Worm (Caenorhabditis elegans) whole organism, L4 larva: ENCODE data around the gene mes-4.

Source experiments
- D1046.2 ChIP-seq: fragments of 200-800 bp; sonication (Bioruptor generic); IDR thresholded peaks from 2 replicates; pipeline ENCODE4 v1.3.6; 2022; ENCODE audit warnings: missing genetic modification characterization, missing compliant biosample characterization
- F10B5.3 ChIP-seq: sonication (generic microtip); optimal IDR thresholded peaks from 2 replicates; lab custom pipeline; 2016; ENCODE audit warnings: mild to moderate bottlenecking, missing genetic modification characterization, missing compliant biosample characterization
- T26A8.4 ChIP-seq: fragments of 200-800 bp; sonication (Bioruptor generic); IDR thresholded peaks from 2 replicates; pipeline ENCODE4 v1.3.6; 2022; ENCODE audit warnings: missing genetic modification characterization, missing compliant biosample characterization
- Y48G9A.11 ChIP-seq: fragments of 200-800 bp; sonication (Bioruptor generic); IDR thresholded peaks from 2 replicates; pipeline ENCODE4 v1.3.6; 2022; ENCODE audit warnings: missing genetic modification reagents, missing genetic modification characterization, missing compliant biosample characterization
- Y75B8A.6 ChIP-seq: fragments of 200-800 bp; sonication (Bioruptor generic); IDR thresholded peaks from 2 replicates; pipeline ENCODE4 v1.3.6; 2022; ENCODE audit warnings: missing genetic modification reagents, missing genetic modification characterization, missing compliant biosample characterization
- ZK546.5 ChIP-seq, 2 experiments: sonication (generic microtip); optimal IDR thresholded peaks; 2 replicates each; lab custom pipeline; 2017; ENCODE audit warnings: missing biosample characterization in 2 of 2, missing genetic modification characterization in 2 of 2
- aha-1 ChIP-seq: fragments of 150-350 bp; peaks from one replicate; lab custom pipeline; 2014; ENCODE audit warnings: missing biosample characterization, missing genetic modification characterization
- ama-1 ChIP-seq: fragments of 150-350 bp; optimal IDR thresholded peaks from 2 replicates; lab custom pipeline; 2014; ENCODE audit warnings: inconsistent platforms, mixed read lengths
- arid-1 ChIP-seq: fragments of 200-800 bp; sonication (Bioruptor generic); conservative IDR thresholded peaks from 2 replicates; pipeline ENCODE4 v1.3.6; 2022; ENCODE audit warnings: missing genetic modification reagents, missing genetic modification characterization, missing compliant biosample characterization
- ceh-32 ChIP-seq: sonication (generic microtip); optimal IDR thresholded peaks from 2 replicates; lab custom pipeline; 2016; ENCODE audit warnings: mild to moderate bottlenecking, missing genetic modification characterization, missing compliant biosample characterization; ENCODE audit not compliant: poor library complexity
- ceh-44 ChIP-seq: fragments of 200-800 bp; sonication (Bioruptor generic); IDR thresholded peaks from 2 replicates; pipeline ENCODE4 v1.3.6; 2022; ENCODE audit warnings: missing genetic modification reagents, missing genetic modification characterization, missing compliant biosample characterization
- ceh-62 ChIP-seq: sonication (generic microtip); optimal IDR thresholded peaks from 2 replicates; lab custom pipeline; 2017; ENCODE audit warnings: missing biosample characterization, missing genetic modification characterization
- ctbp-1 ChIP-seq: fragments of 200-800 bp; sonication (Bioruptor generic); IDR thresholded peaks from 2 replicates; pipeline ENCODE4 v1.3.6; 2022; ENCODE audit warnings: missing genetic modification reagents, missing genetic modification characterization, missing compliant biosample characterization
- daf-8 ChIP-seq: fragments of 200-800 bp; sonication (Bioruptor generic); IDR thresholded peaks from 2 replicates; pipeline ENCODE4 v1.3.6; 2022; ENCODE audit warnings: missing genetic modification characterization, missing compliant biosample characterization
- dmd-8 ChIP-seq: fragments of 200-800 bp; sonication (Bioruptor generic); IDR thresholded peaks from 2 replicates; pipeline ENCODE4 v1.3.6; 2022; ENCODE audit warnings: missing genetic modification characterization, missing compliant biosample characterization
- dmd-9 ChIP-seq: fragments of 200-800 bp; sonication (Bioruptor generic); IDR thresholded peaks from 2 replicates; pipeline ENCODE4 v1.3.6; 2022; ENCODE audit warnings: missing genetic modification reagents, missing genetic modification characterization, missing compliant biosample characterization
- dpl-1 ChIP-seq: fragments of 150-350 bp; optimal IDR thresholded peaks from 2 replicates; lab custom pipeline; 2014; ENCODE audit warnings: missing biosample characterization, missing genetic modification reagents, missing genetic modification characterization
- duxl-1 ChIP-seq: sonication (generic microtip); optimal IDR thresholded peaks from 2 replicates; lab custom pipeline; 2016; ENCODE audit warnings: mild to moderate bottlenecking, missing genetic modification characterization, moderate library complexity, missing compliant biosample characterization; ENCODE audit not compliant: poor library complexity
- fkh-10 ChIP-seq: fragments of 150-350 bp; optimal IDR thresholded peaks from 2 replicates; lab custom pipeline; 2014; ENCODE audit warnings: missing biosample characterization, missing genetic modification reagents, missing genetic modification characterization
- fos-1 ChIP-seq: fragments of 150-350 bp; optimal IDR thresholded peaks from 2 replicates; lab custom pipeline; 2014; ENCODE audit warnings: missing biosample characterization, missing genetic modification characterization
- gei-8 ChIP-seq: fragments of 200-800 bp; sonication (Bioruptor generic); optimal IDR thresholded peaks from 2 replicates; lab custom pipeline; 2018; ENCODE audit warnings: mild to moderate bottlenecking, missing genetic modification characterization, missing compliant biosample characterization
- hlh-11 ChIP-seq: fragments of 200-800 bp; sonication (Bioruptor generic); optimal IDR thresholded peaks from 2 replicates; lab custom pipeline; 2018; ENCODE audit warnings: mild to moderate bottlenecking, missing genetic modification characterization, missing compliant biosample characterization
- hmg-1.1 ChIP-seq: fragments of 200-800 bp; sonication (Bioruptor generic); IDR thresholded peaks from 2 replicates; pipeline ENCODE4 v1.3.6; 2022; ENCODE audit warnings: missing genetic modification reagents, missing genetic modification characterization, missing compliant biosample characterization
- lsy-2 ChIP-seq, 2 experiments: fragments of 150-350 bp in 1 of 2; sonication (generic microtip) in 1 of 2; optimal IDR thresholded peaks; 2 replicates each; lab custom pipeline; 2014 to 2017; ENCODE audit warnings: missing biosample characterization in 2 of 2, missing genetic modification characterization in 2 of 2
- madf-5 ChIP-seq, 2 experiments: fragments of 200-800 bp; sonication (Bioruptor generic); IDR thresholded peaks; 2 replicates each; pipeline ENCODE4 v1.3.6; 2022; ENCODE audit warnings: missing compliant biosample characterization in 2 of 2, missing genetic modification characterization in 2 of 2
- mep-1 ChIP-seq: fragments of 150-350 bp; sonication (generic microtip); optimal IDR thresholded peaks from 3 replicates; lab custom pipeline; 2014; ENCODE audit warnings: missing biosample characterization, missing genetic modification characterization
- mxl-2 ChIP-seq: fragments of 200-800 bp; sonication (Bioruptor generic); conservative IDR thresholded peaks from 2 replicates; pipeline ENCODE4 v1.3.6; 2022; ENCODE audit warnings: missing genetic modification reagents, missing genetic modification characterization, missing compliant biosample characterization
- mxl-3 ChIP-seq: fragments of 200-800 bp; sonication (Bioruptor generic); optimal IDR thresholded peaks from 2 replicates; lab custom pipeline; 2018; ENCODE audit warnings: mild to moderate bottlenecking, missing genetic modification characterization, missing compliant biosample characterization
- nhr-102 ChIP-seq: sonication (generic microtip); optimal IDR thresholded peaks from 2 replicates; lab custom pipeline; 2016; ENCODE audit warnings: mild to moderate bottlenecking, missing genetic modification characterization, moderate library complexity, missing compliant biosample characterization
- nhr-237 ChIP-seq: sonication (generic microtip); optimal IDR thresholded peaks from 2 replicates; lab custom pipeline; 2017; ENCODE audit warnings: missing biosample characterization, missing genetic modification characterization
- nhr-28 ChIP-seq: fragments of 150-350 bp; optimal IDR thresholded peaks from 2 replicates; lab custom pipeline; 2014; ENCODE audit warnings: missing biosample characterization, missing genetic modification characterization
- nhr-41 ChIP-seq: fragments of 200-800 bp; sonication (Bioruptor generic); IDR thresholded peaks from 2 replicates; pipeline ENCODE4 v1.3.6; 2022; ENCODE audit warnings: missing genetic modification reagents, missing genetic modification characterization, missing compliant biosample characterization
- nhr-42 ChIP-seq: fragments of 200-800 bp; sonication (Bioruptor generic); IDR thresholded peaks from 2 replicates; pipeline ENCODE4 v1.3.6; 2022; ENCODE audit warnings: missing genetic modification characterization, missing compliant biosample characterization
- nhr-6 ChIP-seq: fragments of 150-350 bp; optimal IDR thresholded peaks from 2 replicates; lab custom pipeline; 2014; ENCODE audit warnings: missing biosample characterization, missing genetic modification characterization
- pha-4 ChIP-seq, 2 experiments: fragments of 150-350 bp in 1 of 2; fragments of 200-800 bp in 1 of 2; sonication (Bioruptor generic) in 1 of 2; IDR thresholded peaks in 1 of 2; optimal IDR thresholded peaks in 1 of 2; 2 replicates each; pipeline versions ENCODE4 v1.3.6 to Lab custom; 2014 to 2022; ENCODE audit warnings: missing genetic modification characterization in 2 of 2, missing genetic modification reagents in 2 of 2, missing biosample characterization in 1 of 2, missing compliant biosample characterization in 1 of 2
- sdz-12 ChIP-seq: fragments of 200-800 bp; sonication (Bioruptor generic); optimal IDR thresholded peaks from 2 replicates; lab custom pipeline; 2018; ENCODE audit warnings: mild to moderate bottlenecking, missing genetic modification characterization, missing compliant biosample characterization
- set-16 ChIP-seq: fragments of 200-800 bp; sonication (Bioruptor generic); IDR thresholded peaks from 2 replicates; pipeline ENCODE4 v1.3.6; 2022; ENCODE audit warnings: missing genetic modification reagents, missing genetic modification characterization, missing compliant biosample characterization
- snpc-1.2 ChIP-seq: fragments of 200-800 bp; sonication (Bioruptor generic); IDR thresholded peaks from 2 replicates; pipeline ENCODE4 v1.3.6; 2022; ENCODE audit warnings: missing genetic modification reagents, missing genetic modification characterization, missing compliant biosample characterization
- snpc-4 ChIP-seq: fragments of 150-350 bp; optimal IDR thresholded peaks from 2 replicates; lab custom pipeline; 2014; ENCODE audit warnings: missing biosample characterization, missing genetic modification characterization
- spr-1 ChIP-seq: sonication (generic microtip); optimal IDR thresholded peaks from 2 replicates; lab custom pipeline; 2016; ENCODE audit warnings: mild to moderate bottlenecking, missing genetic modification characterization, missing compliant biosample characterization
- zip-11 ChIP-seq: fragments of 200-800 bp; sonication (Bioruptor generic); IDR thresholded peaks from 2 replicates; pipeline ENCODE4 v1.3.6; 2022; ENCODE audit warnings: missing genetic modification characterization, missing compliant biosample characterization

mes-4 gene

ce11 chrV:13416076-13416475 lies 21.3 kb downstream of the mes-4 start:
- TF ChIP-seq ceh-62, result no peak
- TF ChIP-seq spr-1 (tag; lab: Kevin White, UChicago), result no peak
- peak; percentile 41 for TF ChIP-seq ama-1 (lab: Kevin White, UChicago)
- TF ChIP-seq nhr-42, result no peak
- TF ChIP-seq aha-1 (tag; lab: Kevin White, UChicago), result peak; percentile 59
- no peak for TF ChIP-seq nhr-28 (tag; lab: Kevin White, UChicago)

- TF ChIP-seq mxl-2 (no peak), snpc-4 (tag; lab: Kevin White, UChicago) (no peak), dmd-8 (GFP tag; lab: Robert Waterston, UW) (no peak), pha-4 (GFP tag; IDR thresholded peaks at IDR 0.05; lab: Robert Waterston, UW) (peak; percentile 70; the same call in 1 of the 2 replicates), pha-4 (tag; optimal IDR thresholded peaks at IDR 0.05; lab: Kevin White, UChicago) (no peak), ZK546.5 (tag; optimal IDR thresholded peaks at IDR 0.05; lab: Kevin White, UChicago) (no peak), nhr-6 (tag; lab: Kevin White, UChicago) (no peak), set-16 (GFP tag; lab: Robert Waterston, UW) (peak; percentile 99), arid-1 (GFP tag; lab: Robert Waterston, UW) (no peak), aha-1 (tag; lab: Kevin White, UChicago) (peak; percentile 89), daf-8 (GFP tag; lab: Robert Waterston, UW) (no peak), D1046.2 (no peak), nhr-237 (tag; lab: Kevin White, UChicago) (no peak), madf-5 (GFP tag; IDR thresholded peaks at IDR 0.05; lab: Robert Waterston, UW) (no peak), nhr-41 (GFP tag; lab: Robert Waterston, UW) (no peak), ceh-44 (no peak), fos-1 (tag; lab: Kevin White, UChicago) (no peak), ceh-62 (no peak), F10B5.3 (peak; percentile 6), T26A8.4 (GFP tag; lab: Robert Waterston, UW) (no peak; the same call in 1 of the 2 replicates), ceh-32 (tag; lab: Kevin White, UChicago) (no peak), hmg-1.1 (0 out of 2 replicates have a peak, but pooled peaks have one; percentile 43), gei-8 (GFP tag; lab: Kevin White, UChicago) (peak; percentile 29), Y48G9A.11 (no peak), nhr-102 (no peak), sdz-12 (GFP tag; lab: Kevin White, UChicago) (no peak), dmd-9 (0 out of 2 replicates have a peak, but pooled peaks have one; percentile 40), lsy-2 (tag; optimal IDR thresholded peaks at IDR 0.05; lab: Kevin White, UChicago) (no peak), dpl-1 (no peak), mxl-3 (GFP tag; lab: Kevin White, UChicago) (no peak), zip-11 (no peak), snpc-1.2 (GFP tag; lab: Robert Waterston, UW) (no peak), Y75B8A.6 (no peak), fkh-10 (GFP tag; lab: Kevin White, UChicago) (no peak), mep-1 (tag; lab: Kevin White, UChicago) (no peak), ctbp-1 (GFP tag; lab: Robert Waterston, UW) (0 out of 2 replicates have a peak, but pooled peaks have one; percentile 20)
These were observed 21.9 kb downstream of the mes-4 start for ce11 chrV:13415462-13415861.

ce11 chrV:13414585-13414984 lies 22.8 kb downstream of the mes-4 start, which contains the start of gene cut-2:
cut-2 (plus strand) TSS chrV:13414949.
- TF ChIP-seq duxl-1 (tag; lab: Kevin White, UChicago) (no peak), ceh-62 (no peak), hlh-11 (peak; percentile 8), mxl-3 (GFP tag; lab: Kevin White, UChicago) (peak; percentile 63), madf-5 (GFP tag; IDR thresholded peaks at IDR 0.05; lab: Robert Waterston, UW) (no peak), F10B5.3 (no peak)
